Fruit fly (Drosophila melanogaster): ENCODE data around the gene Sirt6.

dm6 chr3R:10274829-10275228, 13.2 kb upstream of the Sirt6 start:
- no peak for TF ChIP-seq woc (GFP tag; optimal IDR thresholded peaks at IDR 0.05)
- TF ChIP-seq Jra (GFP tag; optimal IDR thresholded peaks at IDR 0.05): no peak
- no peak for TF ChIP-seq Dif (GFP tag; optimal IDR thresholded peaks at IDR 0.05; ENCODE audit: partially characterized antibody)
- no peak for TF ChIP-seq usp (GFP tag; optimal IDR thresholded peaks at IDR 0.05)
- no peak for TF ChIP-seq CG32264 (GFP tag; optimal IDR thresholded peaks at IDR 0.05)
- no peak for TF ChIP-seq dmrt93B (GFP tag; optimal IDR thresholded peaks at IDR 0.05)
- TF ChIP-seq pan (optimal IDR thresholded peaks at IDR 0.05): no peak
- no peak for TF ChIP-seq Abd-B (GFP tag; optimal IDR thresholded peaks at IDR 0.05)
- no peak for TF ChIP-seq HLH106 (tag; optimal IDR thresholded peaks at IDR 0.05)
- TF ChIP-seq brk (GFP tag; optimal IDR thresholded peaks at IDR 0.05): no peak
